Worm (Caenorhabditis elegans): ENCODE measurements around the gene lex-1.

DNA sequence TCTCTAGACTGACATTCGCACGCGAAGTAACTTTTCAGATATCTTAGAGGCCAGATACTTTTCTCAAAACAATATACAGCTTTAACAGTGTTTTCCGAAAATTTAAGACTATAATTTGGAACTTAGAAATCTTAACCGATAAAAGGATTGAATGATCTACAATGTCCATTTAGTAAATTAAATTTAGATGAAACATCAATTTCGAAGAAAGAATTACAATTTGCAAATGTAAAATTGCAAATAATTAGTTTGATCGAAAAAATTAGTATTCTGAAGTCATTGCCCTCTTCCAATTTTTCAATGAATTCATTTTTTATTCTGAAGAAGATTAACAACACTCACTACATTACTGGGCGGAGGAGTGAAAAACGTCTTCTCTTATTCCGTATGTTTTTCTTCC, 10.7 kb upstream of the lex-1 start, which contains the start of gene bath-37:
- TF ChIP-seq mep-1 (tag; optimal IDR thresholded peaks at IDR 0.05) (no peak), ceh-32 (tag; optimal IDR thresholded peaks at IDR 0.05; ENCODE audit: poor library complexity) (no peak), egl-27 (tag; optimal IDR thresholded peaks at IDR 0.05) (no peak)
